Worm (Caenorhabditis elegans) whole organism, mixed stage, embryonic: ENCODE data around the gene F43E12.1.

Experiments
- elt-1 ChIP-seq: sonication (generic microtip); optimal IDR thresholded peaks from 2 replicates; lab custom pipeline; 2017; ENCODE audit warnings: missing genetic modification characterization, mild to moderate bottlenecking, missing compliant biosample characterization, antibody characterized with exemption, moderate library complexity, borderline replicate concordance; ENCODE audit not compliant: insufficient read depth
- elt-3 ChIP-seq: fragments of 150-350 bp; optimal IDR thresholded peaks from 2 replicates; lab custom pipeline; 2014; ENCODE audit warnings: missing biosample characterization, missing genetic modification characterization
- ham-2 ChIP-seq: fragments of 200-800 bp; sonication (Bioruptor generic); optimal IDR thresholded peaks from 2 replicates; lab custom pipeline; 2018; ENCODE audit warnings: mild to moderate bottlenecking, missing genetic modification characterization, missing compliant biosample characterization
- lsy-2 ChIP-seq: fragments of 150-350 bp; optimal IDR thresholded peaks from 2 replicates; lab custom pipeline; 2014; ENCODE audit warnings: missing biosample characterization, missing genetic modification characterization
- pha-4 ChIP-seq: fragments of 150-350 bp; optimal IDR thresholded peaks from 2 replicates; lab custom pipeline; 2018; ENCODE audit warnings: missing biosample characterization, missing genetic modification reagents, missing genetic modification characterization
- zip-8 ChIP-seq: fragments of 150-350 bp; optimal IDR thresholded peaks from 2 replicates; lab custom pipeline; 2014; ENCODE audit warnings: missing biosample characterization, missing genetic modification characterization

- TF ChIP-seq zip-8 (no peak), pha-4 (tag; lab: Kevin White, UChicago) (no peak), elt-3 (no peak), elt-1 (no peak), lsy-2 (tag; lab: Kevin White, UChicago) (no peak), ham-2 (GFP tag; lab: Kevin White, UChicago) (no peak)
These were observed 33.9 kb upstream of the F43E12.1 start, which contains the start of gene alh-10 for ce11 chrX:7143515-7143914.
